Fruit fly (Drosophila melanogaster): ENCODE data around the gene CG1677.
A peak's percentile ranks its signal among the peaks of the same experiment; 100 is the strongest.

Gene CG1677

dm6 chrX:7323649-7324511, 81.7 kb downstream of the CG1677 start, which contains the start of the genes Atg5 and Dok (continued):
- TF ChIP-seq ac (GFP tag; optimal IDR thresholded peaks at IDR 0.05), result no peak
- no peak for TF ChIP-seq CG18011 (GFP tag; optimal IDR thresholded peaks at IDR 0.05)
- TF ChIP-seq Bdp1 (GFP tag; optimal IDR thresholded peaks at IDR 0.05), result no peak
- TF ChIP-seq CG3407 (GFP tag; optimal IDR thresholded peaks at IDR 0.05), result no peak
- TF ChIP-seq CG16779 (GFP tag; IDR thresholded peaks at IDR 0.05), result no peak
- no peak for TF ChIP-seq chn (GFP tag; optimal IDR thresholded peaks at IDR 0.05)
- TF ChIP-seq CG4617 (GFP tag; optimal IDR thresholded peaks at IDR 0.05; ENCODE audit: borderline replicate concordance), result peak; percentile 66
- TF ChIP-seq pita (GFP tag; optimal IDR thresholded peaks at IDR 0.05), result no peak
- TF ChIP-seq Hsf (GFP tag; optimal IDR thresholded peaks at IDR 0.05), result no peak
- TF ChIP-seq gem (tag; optimal IDR thresholded peaks at IDR 0.05), result peak; percentile 63
- no peak for TF ChIP-seq NC2α (GFP tag; optimal IDR thresholded peaks at IDR 0.05)
- TF ChIP-seq Usf (GFP tag; optimal IDR thresholded peaks at IDR 0.05), result no peak
- TF ChIP-seq CG12071 (GFP tag; optimal IDR thresholded peaks at IDR 0.05), result no peak
- TF ChIP-seq B-H2 (GFP tag; optimal IDR thresholded peaks at IDR 0.05), result no peak
- TF ChIP-seq ash1 (GFP tag; optimal IDR thresholded peaks at IDR 0.05), result no peak
- no peak for TF ChIP-seq CG15601 (tag; optimal IDR thresholded peaks at IDR 0.05)
- TF ChIP-seq crp (GFP tag; optimal IDR thresholded peaks at IDR 0.05), result no peak
- TF ChIP-seq Sry-δ (GFP tag; optimal IDR thresholded peaks at IDR 0.05), result peak; percentile 88
- no peak for TF ChIP-seq CG2202 (tag; optimal IDR thresholded peaks at IDR 0.05)
- peak; percentile 6 for TF ChIP-seq HmgZ (tag; optimal IDR thresholded peaks at IDR 0.05)
- TF ChIP-seq Nf-YB (GFP tag; optimal IDR thresholded peaks at IDR 0.05), result peak; percentile 25
- peak; percentile 44 for TF ChIP-seq Nf-YC (tag; optimal IDR thresholded peaks at IDR 0.05)
- peak; percentile 55 for TF ChIP-seq CG42726 (GFP tag; IDR thresholded peaks at IDR 0.05; ENCODE audit: partially characterized antibody)
- peak; percentile 28 for TF ChIP-seq gfzf (GFP tag; optimal IDR thresholded peaks at IDR 0.05)
- TF ChIP-seq CG5180 (GFP tag; optimal IDR thresholded peaks at IDR 0.05), result no peak
- no peak for TF ChIP-seq Nf-YA (GFP tag; IDR thresholded peaks at IDR 0.05)
- peak; percentile 66 for TF ChIP-seq CG1603 (tag; optimal IDR thresholded peaks at IDR 0.05)
- TF ChIP-seq CG6175 (GFP tag; IDR thresholded peaks at IDR 0.05), result no peak
- TF ChIP-seq dan (GFP tag; IDR thresholded peaks at IDR 0.05), result no peak
- peak; percentile 67 for TF ChIP-seq Bgb (GFP tag; IDR thresholded peaks at IDR 0.05; ENCODE audit: partially characterized antibody)
- no peak for TF ChIP-seq B-H1 (GFP tag; IDR thresholded peaks at IDR 0.05)
- peak; percentile 52 for TF ChIP-seq Ptx1 (GFP tag; IDR thresholded peaks at IDR 0.05)
- TF ChIP-seq CTCF (GFP tag; optimal IDR thresholded peaks at IDR 0.05), result no peak
- TF ChIP-seq Kr (GFP tag; optimal IDR thresholded peaks at IDR 0.05), result no peak
- TF ChIP-seq CG9215 (GFP tag; IDR thresholded peaks at IDR 0.05), result no peak; the same call in 1 of the 2 replicates
- no peak for TF ChIP-seq al (GFP tag; IDR thresholded peaks at IDR 0.05)
- no peak for TF ChIP-seq CG1647 (GFP tag; optimal IDR thresholded peaks at IDR 0.05)
- peak; percentile 53 for TF ChIP-seq Sry-β (GFP tag; optimal IDR thresholded peaks at IDR 0.05)
- peak; percentile 38; the same call in 1 of the 2 replicates for TF ChIP-seq ssp (GFP tag; IDR thresholded peaks at IDR 0.05)
- TF ChIP-seq CG10565 (GFP tag; optimal IDR thresholded peaks at IDR 0.05), result no peak
- no peak for TF ChIP-seq fru (optimal IDR thresholded peaks at IDR 0.05)
- TF ChIP-seq CG9876 (GFP tag; optimal IDR thresholded peaks at IDR 0.05), result no peak
- TF ChIP-seq peb (GFP tag; IDR thresholded peaks at IDR 0.05), result no peak
- TF ChIP-seq repo (GFP tag; optimal IDR thresholded peaks at IDR 0.05), result no peak
- no peak for TF ChIP-seq CG18764 (GFP tag; optimal IDR thresholded peaks at IDR 0.05)
- TF ChIP-seq Camta (GFP tag; optimal IDR thresholded peaks at IDR 0.05), result no peak
- TF ChIP-seq CG31441 (GFP tag; IDR thresholded peaks at IDR 0.05), result peak; percentile 59; the same call in 1 of the 2 replicates
- TF ChIP-seq CG8290 (GFP tag; optimal IDR thresholded peaks at IDR 0.05), result no peak
- peak in 1 of 2 experiments; percentile 70 for TF ChIP-seq CG8290 (tag; optimal IDR thresholded peaks at IDR 0.05)
- TF ChIP-seq CG15514 (GFP tag; optimal IDR thresholded peaks at IDR 0.05), result peak; percentile 43

Measured in whole organism, embryonic.